ENCODE assay signal across 1 fruit fly cellular context in the genomic region with DNA sequence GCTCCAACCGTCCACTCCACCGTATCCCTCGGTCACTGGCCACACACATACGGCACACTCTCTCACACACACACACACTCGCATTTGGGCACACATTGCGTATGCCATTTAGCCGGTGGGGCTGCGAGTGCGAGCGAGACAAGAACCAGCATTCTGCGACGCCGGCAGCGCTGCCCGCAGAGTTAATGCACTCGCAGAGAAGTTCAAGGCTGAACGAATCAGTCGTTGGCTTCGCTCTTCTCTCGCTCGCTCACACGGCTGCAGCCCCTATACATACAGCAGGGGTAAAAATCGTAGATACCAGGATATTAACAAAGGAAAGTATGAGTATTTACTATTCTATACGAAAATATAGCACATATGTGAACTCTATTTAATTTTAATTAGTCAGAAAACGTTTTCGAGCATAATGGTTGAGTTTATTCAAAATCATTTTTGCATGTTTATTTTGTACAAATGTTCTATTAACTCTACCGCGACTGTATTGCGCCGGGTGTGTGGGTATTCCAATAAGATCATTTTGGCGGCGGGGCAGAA.
TF ChIP-seq lines count a peak whose summit lies in the region.

No protein-coding gene starts in this region.

TF ChIP-seq in whole organism, embryonic, 481 proteins besides CTCF, POLR2A, EP300 and RAD21 (continued from another document):
- no peak for TF ChIP-seq CG5953 (GFP tag; IDR thresholded peaks at IDR 0.05; lab: Robert Waterston, UW)
- no peak for TF ChIP-seq Gsc (GFP tag; IDR thresholded peaks at IDR 0.05; lab: Robert Waterston, UW)
- peak; percentile 76 for TF ChIP-seq pnt (GFP tag; optimal IDR thresholded peaks at IDR 0.05; lab: Kevin White, UChicago)
- no peak for TF ChIP-seq CG6272 (GFP tag; IDR thresholded peaks at IDR 0.05; lab: Robert Waterston, UW)
- TF ChIP-seq chinmo (GFP tag; IDR thresholded peaks at IDR 0.05; lab: Robert Waterston, UW; ENCODE audit: partially characterized antibody): peak; percentile 66; the same call in 1 of the 4 replicates
- no peak for TF ChIP-seq CG4282 (GFP tag; optimal IDR thresholded peaks at IDR 0.05; lab: Kevin White, UChicago)
- TF ChIP-seq gcm (GFP tag; optimal IDR thresholded peaks at IDR 0.05; lab: Kevin White, UChicago): peak; percentile 91
- no peak for TF ChIP-seq amos (GFP tag; IDR thresholded peaks at IDR 0.05; lab: Robert Waterston, UW; ENCODE audit: partially characterized antibody)
- peak; percentile 52; the same call in 1 of the 2 replicates for TF ChIP-seq E2f2 (GFP tag; IDR thresholded peaks at IDR 0.05; lab: Robert Waterston, UW)
- peak; percentile 19 for TF ChIP-seq CG31365 (tag; optimal IDR thresholded peaks at IDR 0.05; lab: Kevin White, UChicago)
- TF ChIP-seq CG11093 (GFP tag; IDR thresholded peaks at IDR 0.05; lab: Robert Waterston, UW): peak; percentile 58; the same call in 2 of the 3 replicates
- TF ChIP-seq Bteb2 (GFP tag; optimal IDR thresholded peaks at IDR 0.05; lab: Kevin White, UChicago): peak; percentile 40
- TF ChIP-seq CG17612 (GFP tag; IDR thresholded peaks at IDR 0.05; lab: Robert Waterston, UW): no peak
